Worm (Caenorhabditis elegans): ENCODE results near the gene nadk-2.

nadk-2 gene

DNA sequence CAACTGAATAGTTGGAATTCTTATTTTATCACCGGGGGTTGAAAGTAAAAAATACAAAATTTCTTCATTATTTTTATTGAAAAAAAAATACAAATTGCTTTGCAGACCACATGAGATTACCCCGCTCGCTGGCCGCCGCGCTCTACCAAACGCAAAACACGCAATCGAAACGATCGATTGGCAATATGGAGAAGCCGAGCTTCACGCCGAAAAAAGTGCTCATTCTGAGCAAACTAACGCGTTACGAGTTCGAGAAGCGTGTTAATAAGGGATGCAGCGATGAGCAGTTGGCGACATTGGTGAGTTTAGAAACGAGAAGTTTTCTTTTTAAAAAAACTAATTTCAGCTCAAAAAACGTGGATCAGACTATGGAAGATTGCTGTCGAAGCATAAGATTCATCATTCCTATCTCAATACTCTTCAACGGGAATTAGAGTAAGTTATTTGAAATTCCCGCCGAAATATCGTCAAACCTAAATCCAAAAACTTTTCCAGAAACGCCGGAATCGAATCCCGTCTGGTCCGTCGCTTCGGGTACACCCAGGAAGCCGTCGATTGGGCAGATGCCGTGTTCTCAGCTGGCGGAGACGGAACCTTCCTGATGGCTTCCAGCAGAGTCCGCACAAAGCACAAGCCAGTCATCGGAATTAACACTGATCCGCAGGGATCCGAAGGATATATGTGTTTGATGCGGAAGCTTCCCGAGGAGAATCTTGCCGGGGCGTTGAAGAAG is 6.2 kb downstream of the nadk-2 start:
- no peak for TF ChIP-seq T23F11.4 (GFP tag; optimal IDR thresholded peaks at IDR 0.05)
- TF ChIP-seq hlh-8 (tag; optimal IDR thresholded peaks at IDR 0.05): no peak
- no peak for TF ChIP-seq ceh-24 (tag; optimal IDR thresholded peaks at IDR 0.05)
- TF ChIP-seq elt-2 (tag; optimal IDR thresholded peaks at IDR 0.05): no peak

DNA sequence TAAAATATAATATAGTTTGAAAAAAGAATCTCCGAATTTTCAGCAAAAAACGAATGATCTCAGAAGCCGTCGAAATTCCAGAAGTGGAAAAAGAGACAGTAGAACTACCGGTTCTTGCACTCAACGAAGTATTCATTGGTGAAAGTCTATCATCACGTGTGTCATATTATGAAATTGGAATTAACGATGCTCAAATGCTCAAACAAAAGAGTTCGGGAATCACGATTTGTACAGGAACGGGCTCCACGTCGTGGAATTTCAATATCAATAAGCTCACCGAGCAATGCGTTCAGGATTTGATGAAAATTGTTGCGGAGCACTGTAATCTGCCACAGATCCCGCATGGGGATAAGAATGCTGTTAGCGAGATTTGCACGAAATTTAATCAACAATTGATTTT is 8.9 kb downstream of the nadk-2 start:
- no peak for TF ChIP-seq tbx-7 (tag; optimal IDR thresholded peaks at IDR 0.05)
- no peak for TF ChIP-seq odd-2 (tag; optimal IDR thresholded peaks at IDR 0.05)
- no peak for TF ChIP-seq gmeb-2 (tag; optimal IDR thresholded peaks at IDR 0.05)
- TF ChIP-seq hlh-30 (tag; optimal IDR thresholded peaks at IDR 0.05; ENCODE audit: insufficient read depth): no peak
- TF ChIP-seq syd-9 (tag; optimal IDR thresholded peaks at IDR 0.05): no peak
- no peak for TF ChIP-seq C08G9.2 (tag; optimal IDR thresholded peaks at IDR 0.05)
- TF ChIP-seq ceh-9 (tag; optimal IDR thresholded peaks at IDR 0.05): no peak
- TF ChIP-seq rnt-1 (tag; optimal IDR thresholded peaks at IDR 0.05): no peak
- no peak for TF ChIP-seq ceh-18 (tag; optimal IDR thresholded peaks at IDR 0.05)
- no peak for TF ChIP-seq unc-42 (tag; optimal IDR thresholded peaks at IDR 0.05)
- TF ChIP-seq nfya-1 (tag; optimal IDR thresholded peaks at IDR 0.05): no peak
- TF ChIP-seq ttx-3 (tag; optimal IDR thresholded peaks at IDR 0.05): no peak
- TF ChIP-seq hlh-8 (tag; optimal IDR thresholded peaks at IDR 0.05): no peak

DNA sequence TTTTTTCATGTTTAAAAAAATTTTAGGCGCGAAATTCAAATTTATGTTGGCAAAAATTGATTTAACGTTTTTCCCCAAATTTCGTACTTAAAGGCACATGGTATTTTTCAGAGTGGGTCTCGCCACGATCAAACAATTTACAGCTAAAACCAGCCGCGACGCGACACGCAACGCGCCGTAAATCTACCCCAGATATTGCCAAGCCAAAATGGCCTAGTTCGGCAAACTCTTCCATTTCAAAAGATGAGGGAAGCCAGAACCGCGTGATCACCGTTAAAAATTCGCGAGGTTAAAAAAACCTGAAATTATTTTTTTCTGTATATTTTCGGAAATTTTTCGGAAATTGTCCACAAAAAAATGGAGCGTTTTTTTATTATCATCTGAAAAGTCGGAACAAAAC is 10.5 kb downstream of the nadk-2 start:
- TF ChIP-seq ceh-18 (tag; optimal IDR thresholded peaks at IDR 0.05): no peak
- no peak for TF ChIP-seq syd-9 (tag; optimal IDR thresholded peaks at IDR 0.05)
- no peak for TF ChIP-seq ceh-9 (tag; optimal IDR thresholded peaks at IDR 0.05)
- no peak for TF ChIP-seq F13H6.1 (tag; optimal IDR thresholded peaks at IDR 0.05)
- TF ChIP-seq pha-4 (tag; optimal IDR thresholded peaks at IDR 0.05): no peak
- no peak for TF ChIP-seq elt-4 (tag; optimal IDR thresholded peaks at IDR 0.05)
- no peak for TF ChIP-seq fax-1 (tag; optimal IDR thresholded peaks at IDR 0.05)
- TF ChIP-seq pag-3 (tag; optimal IDR thresholded peaks at IDR 0.05; ENCODE audit: borderline replicate concordance): no peak
- no peak for TF ChIP-seq che-1 (tag; optimal IDR thresholded peaks at IDR 0.05)
- no peak for TF ChIP-seq ceh-31 (tag; optimal IDR thresholded peaks at IDR 0.05)
- TF ChIP-seq ceh-24 (tag; optimal IDR thresholded peaks at IDR 0.05): no peak
- no peak for TF ChIP-seq hlh-8 (tag; optimal IDR thresholded peaks at IDR 0.05)
- no peak for TF ChIP-seq sox-4 (tag; optimal IDR thresholded peaks at IDR 0.05)

DNA sequence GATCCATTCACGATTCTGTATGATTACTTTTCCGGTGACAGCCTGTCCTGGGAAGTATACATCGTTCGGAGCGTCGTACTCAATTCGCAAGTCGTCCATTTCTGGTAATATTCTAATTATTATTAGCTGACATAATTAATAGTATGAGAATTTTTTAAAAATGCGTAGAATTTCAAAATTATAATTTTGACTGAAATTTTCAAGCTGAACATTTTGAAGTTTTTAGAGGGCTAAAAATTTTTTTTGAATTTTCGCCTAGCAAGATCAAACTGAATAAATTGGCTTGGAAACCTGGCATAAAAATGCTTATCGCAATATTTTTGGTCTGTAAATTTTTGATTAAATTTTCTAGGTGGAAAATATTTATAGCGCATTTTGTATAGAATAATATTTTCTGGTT is 13.1 kb downstream of the nadk-2 start, which contains the start of gene arrd-7:
Gene arrd-7 (minus strand): TSS at position 101 of the 400 bp plus-strand sequence.
- TF ChIP-seq gmeb-2 (tag; optimal IDR thresholded peaks at IDR 0.05) (no peak), ztf-16 (tag; optimal IDR thresholded peaks at IDR 0.05) (no peak), unc-86 (tag; optimal IDR thresholded peaks at IDR 0.05) (no peak), nfya-1 (tag; optimal IDR thresholded peaks at IDR 0.05) (no peak), ceh-30 (tag; optimal IDR thresholded peaks at IDR 0.05) (no peak), sox-4 (tag; optimal IDR thresholded peaks at IDR 0.05) (no peak), ceh-14 (tag; optimal IDR thresholded peaks at IDR 0.05) (no peak), hlh-30 (tag; optimal IDR thresholded peaks at IDR 0.05; ENCODE audit: insufficient read depth) (no peak), ceh-22 (tag; optimal IDR thresholded peaks at IDR 0.05) (no peak), hlh-13 (GFP tag; optimal IDR thresholded peaks at IDR 0.05) (no peak), ceh-19 (GFP tag; optimal IDR thresholded peaks at IDR 0.05) (no peak), ahr-1 (tag; optimal IDR thresholded peaks at IDR 0.05) (no peak), ceh-31 (tag; optimal IDR thresholded peaks at IDR 0.05) (no peak), madf-2 (tag; optimal IDR thresholded peaks at IDR 0.05) (no peak), ttx-3 (tag; optimal IDR thresholded peaks at IDR 0.05) (no peak), Y22D7AL.16 (tag; optimal IDR thresholded peaks at IDR 0.05) (no peak)

DNA sequence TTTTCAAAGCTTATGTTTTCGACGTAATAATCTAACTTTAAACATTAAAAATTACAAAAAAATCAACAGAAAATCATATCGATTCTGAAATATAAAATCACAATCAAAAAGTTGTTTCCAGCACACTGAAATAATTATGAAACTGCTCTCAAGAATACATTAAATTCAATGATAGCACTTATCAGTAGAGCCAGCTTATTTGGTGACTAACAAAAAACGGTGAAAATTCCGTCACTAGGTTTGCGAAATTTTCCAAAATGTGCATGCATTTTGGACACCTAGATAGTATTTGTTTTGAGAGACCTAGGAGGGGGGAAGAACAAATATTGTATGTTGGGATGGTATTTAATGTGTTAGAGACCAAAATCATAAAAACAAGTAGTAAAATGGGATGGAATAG is 13.7 kb downstream of the nadk-2 start:
- TF ChIP-seq hlh-13 (GFP tag; optimal IDR thresholded peaks at IDR 0.05) (no peak), sox-4 (tag; optimal IDR thresholded peaks at IDR 0.05) (no peak), T23F11.4 (GFP tag; optimal IDR thresholded peaks at IDR 0.05) (no peak), ref-2 (tag; optimal IDR thresholded peaks at IDR 0.05) (no peak), ceh-19 (GFP tag; optimal IDR thresholded peaks at IDR 0.05) (no peak), gmeb-2 (tag; optimal IDR thresholded peaks at IDR 0.05) (no peak), C08G9.2 (tag; optimal IDR thresholded peaks at IDR 0.05) (no peak), hlh-30 (tag; optimal IDR thresholded peaks at IDR 0.05; ENCODE audit: insufficient read depth) (no peak), sdc-2 (tag; optimal IDR thresholded peaks at IDR 0.05) (no peak), pqm-1 (tag; optimal IDR thresholded peaks at IDR 0.05) (no peak), ceh-18 (tag; optimal IDR thresholded peaks at IDR 0.05) (no peak), pag-3 (tag; optimal IDR thresholded peaks at IDR 0.05; ENCODE audit: borderline replicate concordance) (no peak)
